Fruit fly (Drosophila melanogaster): ENCODE data around the gene dnc.

dnc gene

DNA sequence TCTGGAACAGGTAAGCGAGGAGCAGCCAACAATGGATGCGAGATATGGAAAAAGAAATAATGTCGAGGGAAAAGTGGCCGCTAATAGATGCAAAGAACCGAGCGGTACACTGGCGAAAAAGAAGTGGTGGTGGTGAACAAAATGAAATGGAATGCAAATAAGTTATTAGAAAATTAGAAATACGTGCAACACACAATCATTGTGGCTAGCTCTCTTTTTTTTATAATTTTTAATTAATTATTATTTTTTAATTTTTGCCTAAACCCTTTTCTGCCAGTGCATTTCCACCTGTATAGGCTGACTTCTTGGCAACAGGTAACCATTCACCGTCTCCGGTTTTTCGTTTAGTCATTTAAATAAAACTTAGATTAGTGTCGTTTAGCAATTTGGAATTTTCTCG is 178.9 kb downstream of the dnc start:
- TF ChIP-seq sv (GFP tag; optimal IDR thresholded peaks at IDR 0.05) (peak; percentile 74), Hr78 (GFP tag; optimal IDR thresholded peaks at IDR 0.05) (no peak)

DNA sequence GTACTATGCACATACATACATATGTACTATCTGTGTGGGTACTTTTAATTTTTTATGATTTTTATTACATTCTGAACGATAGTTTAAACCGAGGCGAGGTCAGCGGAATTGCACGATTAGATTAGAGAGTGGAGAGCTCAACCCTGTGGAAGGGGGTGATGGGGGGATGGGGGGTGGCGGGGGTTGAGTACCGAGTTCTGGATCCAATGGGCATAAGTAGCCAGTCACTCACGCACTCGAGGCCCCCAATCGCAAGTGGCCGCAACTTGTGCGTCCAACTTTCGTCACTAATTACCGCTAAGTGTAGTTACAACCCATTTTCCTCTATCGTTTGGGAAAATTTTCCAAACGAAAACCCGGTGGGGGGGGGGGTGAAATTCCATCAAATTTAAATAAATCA is 180.0 kb downstream of the dnc start:
- TF ChIP-seq foxo (GFP tag; optimal IDR thresholded peaks at IDR 0.05) (no peak), Jra (GFP tag; optimal IDR thresholded peaks at IDR 0.05) (no peak), CG32264 (GFP tag; optimal IDR thresholded peaks at IDR 0.05) (no peak), Hnf4 (GFP tag; optimal IDR thresholded peaks at IDR 0.05) (no peak), Sp1 (GFP tag; optimal IDR thresholded peaks at IDR 0.05) (no peak), OdsH (GFP tag; optimal IDR thresholded peaks at IDR 0.05) (no peak), br (GFP tag; optimal IDR thresholded peaks at IDR 0.05) (no peak), dl (GFP tag; optimal IDR thresholded peaks at IDR 0.05; ENCODE audit: insufficient read depth in 1 of 2, partially characterized antibody in 2 of 2) (no peak), Hr78 (GFP tag; optimal IDR thresholded peaks at IDR 0.05) (no peak), GATAd (GFP tag; optimal IDR thresholded peaks at IDR 0.05) (no peak), pan (optimal IDR thresholded peaks at IDR 0.05) (no peak), psq (GFP tag; optimal IDR thresholded peaks at IDR 0.05) (no peak), N (GFP tag; optimal IDR thresholded peaks at IDR 0.05) (no peak), dsf (GFP tag; optimal IDR thresholded peaks at IDR 0.05; ENCODE audit: borderline replicate concordance) (no peak), CG9705 (GFP tag; optimal IDR thresholded peaks at IDR 0.05) (no peak), sv (GFP tag; optimal IDR thresholded peaks at IDR 0.05) (no peak)

DNA sequence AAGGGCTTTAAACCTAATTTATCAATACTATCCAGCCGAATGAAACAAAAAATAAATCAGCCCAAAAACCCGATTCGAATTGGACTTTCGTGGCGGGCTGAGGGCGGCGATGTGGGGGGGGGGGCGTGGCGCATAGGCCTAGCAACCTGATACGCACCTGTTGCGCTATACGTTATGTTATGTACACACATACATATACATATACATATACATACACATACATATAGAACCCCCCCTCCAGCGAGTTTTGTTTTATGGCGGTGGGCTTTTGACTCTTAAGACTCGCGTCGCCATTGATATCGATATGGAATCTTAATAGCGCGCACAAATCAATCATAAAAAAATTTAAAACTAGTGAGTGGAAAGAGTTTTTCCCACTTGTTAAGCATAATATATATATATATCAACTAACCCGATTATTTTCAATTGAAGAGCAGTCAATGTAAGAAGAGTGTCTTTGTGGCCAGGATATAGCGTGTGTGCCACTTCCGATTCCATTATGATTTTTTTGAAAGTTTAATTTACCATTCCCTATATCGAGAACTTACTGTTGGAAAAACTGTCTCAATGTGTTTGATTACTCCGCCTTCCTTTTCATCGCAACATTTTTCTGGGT is 180.8 kb downstream of the dnc start:
- TF ChIP-seq fru (GFP tag; optimal IDR thresholded peaks at IDR 0.05) (no peak), Myc (optimal IDR thresholded peaks at IDR 0.05) (no peak), h (GFP tag; optimal IDR thresholded peaks at IDR 0.05) (no peak), rgr (GFP tag; optimal IDR thresholded peaks at IDR 0.05) (no peak), Rel (GFP tag; optimal IDR thresholded peaks at IDR 0.05) (no peak), Rel (tag; optimal IDR thresholded peaks at IDR 0.05) (no peak), ey (GFP tag; optimal IDR thresholded peaks at IDR 0.05) (no peak), HLH106 (tag; optimal IDR thresholded peaks at IDR 0.05) (no peak), woc (GFP tag; optimal IDR thresholded peaks at IDR 0.05) (no peak), pan (optimal IDR thresholded peaks at IDR 0.05) (no peak), Dfd (GFP tag; optimal IDR thresholded peaks at IDR 0.05) (no peak), Jra (GFP tag; optimal IDR thresholded peaks at IDR 0.05) (no peak), Hr78 (GFP tag; optimal IDR thresholded peaks at IDR 0.05) (no peak), tai (GFP tag; optimal IDR thresholded peaks at IDR 0.05) (no peak)

- TF ChIP-seq Jra (GFP tag; optimal IDR thresholded peaks at IDR 0.05) = no peak
- TF ChIP-seq sv (GFP tag; optimal IDR thresholded peaks at IDR 0.05) = peak; percentile 22
- peak in 1 of 2 experiments; percentile 11 for TF ChIP-seq foxo (GFP tag; optimal IDR thresholded peaks at IDR 0.05)
Measured at dm6 chrX:3357724-3358179, 181.5 kb downstream of the dnc start.

- TF ChIP-seq ey (GFP tag; optimal IDR thresholded peaks at IDR 0.05) (no peak), Abd-B (GFP tag; optimal IDR thresholded peaks at IDR 0.05) (no peak), woc (GFP tag; optimal IDR thresholded peaks at IDR 0.05) (no peak), brk (GFP tag; optimal IDR thresholded peaks at IDR 0.05) (no peak), pan (optimal IDR thresholded peaks at IDR 0.05) (no peak), br (GFP tag; optimal IDR thresholded peaks at IDR 0.05) (no peak), Rel (GFP tag; optimal IDR thresholded peaks at IDR 0.05) (no peak), Rel (tag; optimal IDR thresholded peaks at IDR 0.05) (no peak), rgr (GFP tag; optimal IDR thresholded peaks at IDR 0.05) (no peak), jim (GFP tag; optimal IDR thresholded peaks at IDR 0.05) (no peak), Myc (optimal IDR thresholded peaks at IDR 0.05) (no peak), Hr83 (GFP tag; optimal IDR thresholded peaks at IDR 0.05; ENCODE audit: poor library complexity, severe bottlenecking) (no peak)
Measured at dm6 chrX:3358875-3359274, 182.6 kb downstream of the dnc start.

All from whole organism, wandering third instar larva.